Fruit fly (Drosophila melanogaster): ENCODE data around the gene CG13039.

dm6 chr3L:16337739-16338138 is 11.2 kb upstream of the CG13039 start:
- TF ChIP-seq Myc (optimal IDR thresholded peaks at IDR 0.05) (no peak), insv (optimal IDR thresholded peaks at IDR 0.05) (no peak), psq (optimal IDR thresholded peaks at IDR 0.05) (no peak), h (optimal IDR thresholded peaks at IDR 0.05) (no peak), Sin3A (optimal IDR thresholded peaks at IDR 0.05) (no peak)

Data from Kc167 (cell line).